Fruit fly (Drosophila melanogaster) whole organism, pupa: ENCODE data around the gene CG12576.

Experiments used
- CG10348 ChIP-seq: fragments of 200-800 bp; sonication (Bioruptor generic); IDR thresholded peaks from 2 replicates; pipeline ENCODE4 v1.3.6; 2022; ENCODE audit warnings: missing biosample characterization, missing genetic modification characterization
- CG13204 ChIP-seq: fragments of 200-800 bp; sonication (Bioruptor generic); optimal IDR thresholded peaks from 2 replicates; lab custom pipeline; 2018; ENCODE audit warnings: missing biosample characterization, mild to moderate bottlenecking, missing genetic modification characterization, moderate library complexity
- CG15710 ChIP-seq: fragments of 200-800 bp; sonication (Bioruptor generic); optimal IDR thresholded peaks from 2 replicates; lab custom pipeline; 2018; ENCODE audit warnings: missing biosample characterization, mild to moderate bottlenecking, missing genetic modification characterization, moderate library complexity
- CG32121 ChIP-seq: fragments of 200-800 bp; sonication (Bioruptor generic); IDR thresholded peaks from 2 replicates; pipeline ENCODE4 v1.3.6; 2022; ENCODE audit warnings: missing biosample characterization, missing genetic modification characterization
- CG9948 ChIP-seq: fragments of 200-800 bp; sonication (Bioruptor generic); optimal IDR thresholded peaks from 2 replicates; lab custom pipeline; 2018; ENCODE audit warnings: missing biosample characterization, mild to moderate bottlenecking, missing genetic modification characterization, moderate library complexity
- EcR ChIP-seq: fragments of 200-800 bp; sonication (Bioruptor generic); optimal IDR thresholded peaks from 3 replicates; lab custom pipeline; 2019; ENCODE audit warnings: missing biosample characterization, missing genetic modification characterization, mild to moderate bottlenecking, moderate library complexity, missing genetic modification reagents
- Snoo ChIP-seq: fragments of 200-800 bp; sonication (Bioruptor generic); optimal IDR thresholded peaks from 3 replicates; lab custom pipeline; 2017; ENCODE audit warnings: missing biosample characterization, mild to moderate bottlenecking, missing genetic modification characterization, inconsistent platforms
- gl ChIP-seq: fragments of 200-800 bp; sonication (Bioruptor generic); optimal IDR thresholded peaks from 2 replicates; lab custom pipeline; 2018; ENCODE audit warnings: missing biosample characterization, mild to moderate bottlenecking, missing genetic modification characterization

DNA sequence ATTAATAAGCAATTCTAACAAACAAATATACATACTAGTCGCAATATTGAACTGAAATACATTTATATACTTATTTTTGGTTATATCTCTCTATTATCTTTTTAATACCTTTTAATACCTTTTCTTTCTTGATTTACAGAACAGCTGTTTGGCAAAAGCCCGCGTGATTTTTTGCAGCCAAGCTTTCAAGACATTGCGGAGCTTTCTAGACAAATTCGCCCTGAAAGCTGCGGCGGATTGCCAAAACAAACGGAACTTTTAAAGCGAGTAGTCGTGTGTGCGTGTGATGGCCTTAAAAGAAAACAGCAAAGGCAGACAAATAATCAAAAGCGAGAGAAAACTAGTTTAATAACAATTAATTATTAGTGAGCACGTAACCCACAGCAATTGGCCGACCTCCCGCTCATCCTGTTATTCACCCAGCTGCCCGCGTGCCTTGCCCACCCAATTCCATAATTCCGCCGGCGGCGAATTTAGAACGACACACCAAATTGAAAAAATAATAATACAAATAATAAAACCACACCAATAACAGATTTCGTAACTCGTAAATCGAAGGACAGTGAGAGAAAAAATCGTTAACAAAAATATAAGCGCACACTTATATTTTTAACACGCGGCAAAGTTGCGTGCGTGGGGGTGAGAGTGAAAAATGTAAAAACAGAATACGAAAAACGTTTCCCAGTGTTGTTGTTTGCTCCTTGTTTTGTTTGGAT is 4.9 kb upstream of the CG12576 start:
- TF ChIP-seq CG15710 (no peak), gl (no peak), EcR (GFP tag; lab: Kevin White, UChicago) (no peak), Snoo (no peak), CG10348 (GFP tag; lab: Robert Waterston, UW) (no peak), CG32121 (no peak), CG13204 (GFP tag; lab: Kevin White, UChicago) (no peak), CG9948 (tag; lab: Kevin White, UChicago) (no peak)
